Worm (Caenorhabditis elegans): Measurements from ENCODE around the gene cnt-2.

The cnt-2 gene

DNA sequence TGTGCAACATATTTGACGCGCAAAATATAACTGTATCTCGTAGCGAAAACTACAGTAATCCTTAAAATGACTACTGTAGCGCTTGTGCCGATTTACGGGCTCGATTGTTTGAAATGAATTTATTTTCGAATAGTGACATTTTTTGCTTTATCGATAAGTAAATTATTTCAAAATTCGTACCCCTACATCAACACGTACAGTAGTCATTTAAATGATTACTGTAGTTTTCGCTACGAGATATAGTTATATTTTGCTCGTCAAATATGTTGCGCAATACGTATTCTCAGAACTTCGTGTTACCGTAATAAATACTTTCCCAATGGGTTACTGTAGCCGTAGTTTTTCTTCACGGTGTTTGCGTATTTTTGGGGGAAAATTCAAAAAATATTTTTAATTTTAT, 2.0 kb upstream of the cnt-2 start:
- TF ChIP-seq nhr-237 (tag; optimal IDR thresholded peaks at IDR 0.05) (no peak), nhr-6 (tag; optimal IDR thresholded peaks at IDR 0.05) (no peak), R02D3.7 (tag; optimal IDR thresholded peaks at IDR 0.05) (no peak), elt-1 (tag; optimal IDR thresholded peaks at IDR 0.05) (no peak)

DNA sequence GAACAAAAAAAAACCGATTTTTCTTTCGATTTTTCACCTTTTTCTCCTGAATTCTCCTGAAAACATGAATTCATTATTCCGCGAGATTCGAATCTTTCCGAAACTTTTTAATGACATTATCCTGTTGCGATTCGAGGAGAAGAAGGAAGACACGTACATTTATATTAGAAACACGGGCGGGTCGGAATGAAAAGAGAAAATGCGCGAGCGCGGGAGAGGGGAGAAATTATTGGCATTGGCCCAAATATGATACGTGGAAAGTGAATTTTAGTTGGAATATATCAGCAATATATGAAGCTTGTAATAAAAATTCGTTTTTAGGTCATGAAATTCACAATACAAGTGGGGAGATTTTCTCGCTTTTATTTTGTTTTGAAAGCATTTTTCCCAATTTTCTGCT, 1.3 kb upstream of the cnt-2 start:
- TF ChIP-seq mdl-1 (tag; optimal IDR thresholded peaks at IDR 0.05) (no peak), mab-5 (tag; optimal IDR thresholded peaks at IDR 0.05) (no peak), nhr-77 (tag; optimal IDR thresholded peaks at IDR 0.05) (no peak), dmd-4 (tag; optimal IDR thresholded peaks at IDR 0.05) (no peak)

- TF ChIP-seq mab-5 (tag; optimal IDR thresholded peaks at IDR 0.05) (no peak), nhr-77 (tag; optimal IDR thresholded peaks at IDR 0.05) (no peak), R02D3.7 (tag; optimal IDR thresholded peaks at IDR 0.05) (no peak), nhr-6 (tag; optimal IDR thresholded peaks at IDR 0.05) (no peak), elt-3 (tag; optimal IDR thresholded peaks at IDR 0.05) (no peak), fos-1 (tag; optimal IDR thresholded peaks at IDR 0.05) (no peak), gmeb-1 (tag; optimal IDR thresholded peaks at IDR 0.05) (no peak), dmd-4 (tag; optimal IDR thresholded peaks at IDR 0.05) (no peak), aly-2 (tag; optimal IDR thresholded peaks at IDR 0.05) (no peak)
These were observed 1.3 kb downstream of the cnt-2 start for ce11 chrIII:10656069-10656468.

DNA sequence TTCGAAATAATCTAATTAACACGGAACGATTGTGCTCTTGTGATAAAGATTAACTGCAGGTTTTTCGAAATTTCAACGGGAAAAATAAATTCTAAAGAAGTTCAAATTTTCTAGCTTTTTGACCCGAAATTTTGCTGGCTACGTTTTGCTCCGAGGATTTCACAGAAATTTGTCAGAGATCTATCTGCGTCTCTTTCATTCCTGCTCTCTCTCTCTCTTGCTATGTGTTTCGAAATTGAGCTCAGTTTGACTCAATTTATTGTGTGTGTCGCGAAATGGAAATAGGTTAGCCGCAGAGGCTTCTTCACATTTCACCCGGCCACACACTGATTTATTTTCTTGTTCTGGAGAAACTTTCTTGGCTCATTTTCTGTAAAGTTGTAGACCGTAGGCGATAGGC, 2.8 kb downstream of the cnt-2 start:
- TF ChIP-seq ztf-11 (tag; optimal IDR thresholded peaks at IDR 0.05) = no peak
- TF ChIP-seq lin-11 (tag; optimal IDR thresholded peaks at IDR 0.05) = no peak
- TF ChIP-seq lsy-2 (tag; optimal IDR thresholded peaks at IDR 0.05) = no peak

DNA sequence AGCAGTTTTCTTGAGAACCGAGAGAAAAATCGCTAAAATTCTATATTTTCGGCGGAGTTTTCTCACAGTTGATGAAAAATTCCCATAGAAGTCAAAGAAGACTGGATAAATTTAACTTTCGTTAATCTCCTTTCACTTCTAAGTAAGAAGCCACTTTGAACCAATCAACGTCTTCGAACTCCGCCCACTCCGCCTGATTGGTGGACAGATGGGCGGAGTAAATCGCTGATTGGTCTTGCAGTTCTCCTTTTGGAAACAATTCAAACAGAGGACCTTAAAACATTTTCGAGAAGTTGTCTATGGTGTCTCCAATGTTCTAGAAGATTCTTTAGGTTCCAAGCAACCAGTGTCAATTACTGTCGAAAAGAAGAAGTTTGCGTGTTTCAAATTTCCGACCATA, 3.6 kb downstream of the cnt-2 start:
- TF ChIP-seq nhr-11 (tag; optimal IDR thresholded peaks at IDR 0.05) (no peak), snpc-4 (tag; optimal IDR thresholded peaks at IDR 0.05) (no peak), ceh-82 (tag; optimal IDR thresholded peaks at IDR 0.05) (no peak), mab-5 (tag; optimal IDR thresholded peaks at IDR 0.05) (no peak), nhr-21 (tag; optimal IDR thresholded peaks at IDR 0.05) (no peak), dmd-4 (tag; optimal IDR thresholded peaks at IDR 0.05) (no peak), mdl-1 (tag; optimal IDR thresholded peaks at IDR 0.05) (no peak), nhr-129 (tag; optimal IDR thresholded peaks at IDR 0.05) (no peak), F13H6.1 (tag; optimal IDR thresholded peaks at IDR 0.05) (no peak), fos-1 (tag; optimal IDR thresholded peaks at IDR 0.05) (no peak), nhr-23 (tag; optimal IDR thresholded peaks at IDR 0.05) (no peak), nhr-6 (tag; optimal IDR thresholded peaks at IDR 0.05) (no peak), unc-55 (GFP tag; optimal IDR thresholded peaks at IDR 0.05) (no peak), nhr-237 (tag; optimal IDR thresholded peaks at IDR 0.05) (no peak), ztf-11 (tag; optimal IDR thresholded peaks at IDR 0.05) (no peak), unc-39 (tag; optimal IDR thresholded peaks at IDR 0.05) (no peak), crh-2 (tag; optimal IDR thresholded peaks at IDR 0.05) (no peak)

DNA sequence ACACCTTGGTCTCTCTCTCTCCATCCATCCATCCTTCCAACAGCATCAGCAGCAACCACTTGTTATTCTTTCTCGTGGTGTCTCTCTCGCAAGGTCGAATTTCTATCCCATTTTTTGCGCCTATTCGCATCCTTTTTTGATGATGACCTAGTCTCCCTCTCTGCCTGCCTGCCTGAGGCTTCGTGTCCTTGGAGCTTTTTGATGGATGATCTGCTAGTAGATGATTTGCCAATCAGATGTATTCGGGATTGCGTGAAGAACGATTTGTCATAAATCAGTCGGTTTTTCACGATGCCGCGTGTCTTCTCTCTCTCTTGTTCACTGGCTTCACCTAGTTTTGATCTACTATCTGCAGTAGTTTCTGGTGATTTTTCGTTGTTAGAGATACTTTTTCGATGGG, 6.5 kb downstream of the cnt-2 start:
- peak; percentile 11 for TF ChIP-seq sma-3 (GFP tag; optimal IDR thresholded peaks at IDR 0.05)
- no peak for TF ChIP-seq gmeb-1 (tag; optimal IDR thresholded peaks at IDR 0.05)
- TF ChIP-seq nhr-25 (tag; optimal IDR thresholded peaks at IDR 0.05) = peak; percentile 30
- TF ChIP-seq ztf-11 (tag; optimal IDR thresholded peaks at IDR 0.05) = no peak
- TF ChIP-seq nhr-129 (tag; optimal IDR thresholded peaks at IDR 0.05) = peak; percentile 7

ce11 chrIII:10666640-10667039, 11.8 kb downstream of the cnt-2 start:
- TF ChIP-seq C34F6.9 (tag; optimal IDR thresholded peaks at IDR 0.05) (no peak), ztf-1 (GFP tag; conservative IDR thresholded peaks at IDR 0.05) (no peak), snpc-4 (tag; optimal IDR thresholded peaks at IDR 0.05) (no peak), ceh-82 (tag; optimal IDR thresholded peaks at IDR 0.05) (no peak), peb-1 (tag; optimal IDR thresholded peaks at IDR 0.05) (no peak), ZK546.5 (tag; optimal IDR thresholded peaks at IDR 0.05) (no peak), aly-2 (tag; optimal IDR thresholded peaks at IDR 0.05) (no peak), zag-1 (tag; optimal IDR thresholded peaks at IDR 0.05) (no peak), Y55F3AM.14 (GFP tag; optimal IDR thresholded peaks at IDR 0.05) (no peak), elt-1 (tag; optimal IDR thresholded peaks at IDR 0.05) (no peak), egl-27 (tag; optimal IDR thresholded peaks at IDR 0.05) (no peak), skn-1 (tag; optimal IDR thresholded peaks at IDR 0.05) (no peak), fos-1 (tag; optimal IDR thresholded peaks at IDR 0.05) (no peak), nhr-237 (tag; optimal IDR thresholded peaks at IDR 0.05) (no peak), ama-1 (optimal IDR thresholded peaks at IDR 0.05) (no peak)

Data from whole organism, L2 larva.